Worm (Caenorhabditis elegans) whole organism, midembryonic: ENCODE measurements around the gene ilkp-1.

Experiments
- T22C8.4 ChIP-seq: fragments of 200-800 bp; sonication (Bioruptor generic); IDR thresholded peaks from 2 replicates; pipeline ENCODE4 v1.3.6; 2022; ENCODE audit warnings: missing genetic modification characterization, missing compliant biosample characterization
- med-1 ChIP-seq: sonication (generic microtip); optimal IDR thresholded peaks from 2 replicates; lab custom pipeline; 2017; ENCODE audit warnings: missing genetic modification characterization, mild to moderate bottlenecking, missing compliant biosample characterization, antibody characterized with exemption, missing genetic modification reagents; ENCODE audit not compliant: insufficient read depth
- ztf-23 ChIP-seq: fragments of 200-800 bp; sonication (Bioruptor generic); IDR thresholded peaks from 2 replicates; pipeline ENCODE4 v1.3.6; 2022; ENCODE audit warnings: missing genetic modification reagents, missing genetic modification characterization, missing compliant biosample characterization

DNA sequence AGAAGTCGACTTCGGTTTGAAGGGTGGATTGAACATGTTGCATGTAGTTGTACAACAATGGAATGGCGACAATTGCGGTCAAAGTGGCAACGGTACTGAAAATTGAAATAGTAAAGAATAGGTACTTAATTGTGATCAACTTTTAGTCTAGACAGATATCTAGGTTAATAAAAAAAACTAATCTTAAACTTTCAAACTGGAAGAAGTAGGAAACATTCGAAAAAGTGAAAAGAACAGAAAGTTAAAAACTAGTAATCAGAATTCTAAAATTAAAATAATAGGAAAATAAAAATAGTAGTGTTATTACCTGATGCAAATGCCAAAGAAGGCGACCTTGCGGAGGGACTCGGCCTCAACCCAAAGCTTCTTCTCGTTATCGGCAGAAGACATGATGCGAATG lies 33.6 kb upstream of the ilkp-1 start:
- TF ChIP-seq T22C8.4 (GFP tag; lab: Robert Waterston, UW) = no peak
- no peak for TF ChIP-seq ztf-23 (GFP tag; lab: Robert Waterston, UW)
- no peak for TF ChIP-seq med-1 (GFP tag; lab: Kevin White, UChicago)
